Fruit fly (Drosophila melanogaster): Measurements from ENCODE around the gene nsl1.

DNA sequence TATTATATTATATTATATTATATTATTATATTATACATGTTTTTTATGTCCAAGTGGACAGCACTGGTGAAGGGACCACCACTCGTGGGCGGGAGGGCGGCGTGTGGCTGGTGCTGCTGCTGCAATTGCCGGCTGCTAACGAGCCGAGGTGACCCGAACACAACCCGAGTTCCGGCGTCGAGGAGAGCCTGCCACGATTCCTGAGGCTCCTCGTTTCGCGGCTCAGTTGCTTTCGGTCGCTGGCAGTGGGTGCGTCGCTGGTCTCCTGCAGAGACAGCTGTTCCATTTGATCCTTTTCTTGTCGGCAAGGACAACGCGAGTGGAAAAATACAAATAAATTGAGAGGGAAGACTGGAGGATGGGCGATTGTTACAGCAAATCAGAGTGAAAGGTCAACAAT is 16.8 kb downstream of the nsl1 start:
- TF ChIP-seq D1 (tag; optimal IDR thresholded peaks at IDR 0.05) (no peak), rn (GFP tag; IDR thresholded peaks at IDR 0.05) (no peak), CG4496 (GFP tag; IDR thresholded peaks at IDR 0.05) (no peak), gl (tag; optimal IDR thresholded peaks at IDR 0.05) (no peak), Pif1B (GFP tag; optimal IDR thresholded peaks at IDR 0.05) (no peak), Pif1A (GFP tag; optimal IDR thresholded peaks at IDR 0.05) (no peak), EcR (GFP tag; optimal IDR thresholded peaks at IDR 0.05) (no peak), CG10348 (GFP tag; IDR thresholded peaks at IDR 0.05) (no peak), CG14655 (GFP tag; optimal IDR thresholded peaks at IDR 0.05) (no peak), Ets98B (GFP tag; IDR thresholded peaks at IDR 0.05) (no peak), CG9948 (tag; optimal IDR thresholded peaks at IDR 0.05) (no peak), CG15710 (tag; optimal IDR thresholded peaks at IDR 0.05) (no peak)
